Worm (Caenorhabditis elegans) whole organism, young adult: ENCODE results near the gene srbc-6.
A peak's percentile ranks its signal among the peaks of the same experiment; 100 is the strongest.

Source experiments
- B0261.1 ChIP-seq: sonication (generic microtip); optimal IDR thresholded peaks from 2 replicates; lab custom pipeline; 2016; ENCODE audit warnings: mild to moderate bottlenecking, missing genetic modification characterization, moderate library complexity, missing compliant biosample characterization
- C06A6.2 ChIP-seq: fragments of 200-800 bp; sonication (Bioruptor generic); conservative IDR thresholded peaks from 2 replicates; pipeline ENCODE4 v1.3.6; 2022; ENCODE audit warnings: missing genetic modification characterization, missing compliant biosample characterization
- F33H1.4 ChIP-seq: fragments of 200-800 bp; sonication (Bioruptor generic); IDR thresholded peaks from 2 replicates; pipeline ENCODE4 v1.3.6; 2022; ENCODE audit warnings: missing genetic modification reagents, missing genetic modification characterization, missing compliant biosample characterization
- F55B11.4 ChIP-seq: sonication (generic microtip); optimal IDR thresholded peaks from 2 replicates; lab custom pipeline; 2016; ENCODE audit warnings: missing compliant biosample characterization, missing genetic modification characterization, borderline replicate concordance; ENCODE audit not compliant: insufficient read depth
- T07F8.4 ChIP-seq: sonication (generic microtip); optimal IDR thresholded peaks from 2 replicates; lab custom pipeline; 2016; ENCODE audit warnings: mild to moderate bottlenecking, missing genetic modification characterization, moderate library complexity, missing compliant biosample characterization
- Y95B8A.8 ChIP-seq: fragments of 200-800 bp; sonication (Bioruptor generic); IDR thresholded peaks from 2 replicates; pipeline ENCODE4 v1.3.6; 2022; ENCODE audit warnings: missing genetic modification reagents, missing genetic modification characterization, missing compliant biosample characterization
- ZK185.1 ChIP-seq: sonication (generic microtip); optimal IDR thresholded peaks from 2 replicates; lab custom pipeline; 2016; ENCODE audit warnings: mild to moderate bottlenecking, missing genetic modification characterization, missing compliant biosample characterization; ENCODE audit not compliant: poor library complexity, severe bottlenecking
- aptf-2 ChIP-seq: fragments of 200-800 bp; sonication (Bioruptor generic); conservative IDR thresholded peaks from 2 replicates; pipeline ENCODE4 v1.3.6; 2022; ENCODE audit warnings: missing genetic modification reagents, missing genetic modification characterization, missing compliant biosample characterization
- athp-1 ChIP-seq: sonication (generic microtip); optimal IDR thresholded peaks from 2 replicates; lab custom pipeline; 2017; ENCODE audit warnings: mild to moderate bottlenecking, missing genetic modification characterization, missing compliant biosample characterization
- bed-1 ChIP-seq: fragments of 200-800 bp; sonication (Bioruptor generic); IDR thresholded peaks from 2 replicates; pipeline ENCODE4 v1.3.6; 2022; ENCODE audit warnings: missing genetic modification reagents, missing genetic modification characterization, missing compliant biosample characterization
- bed-2 ChIP-seq: fragments of 200-800 bp; sonication (Bioruptor generic); IDR thresholded peaks from 2 replicates; pipeline ENCODE4 v1.3.6; 2022; ENCODE audit warnings: missing genetic modification reagents, missing genetic modification characterization, missing compliant biosample characterization
- ccch-3 ChIP-seq: fragments of 200-800 bp; sonication (Bioruptor generic); optimal IDR thresholded peaks from 2 replicates; lab custom pipeline; 2018; ENCODE audit warnings: mild to moderate bottlenecking, missing genetic modification characterization, missing compliant biosample characterization
- cebp-2 ChIP-seq: fragments of 200-800 bp; sonication (Bioruptor generic); IDR thresholded peaks from 2 replicates; pipeline ENCODE4 v1.3.6; 2022; ENCODE audit warnings: missing genetic modification characterization, missing compliant biosample characterization
- ceh-58 ChIP-seq: fragments of 200-800 bp; sonication (Bioruptor generic); IDR thresholded peaks from 2 replicates; pipeline ENCODE4 v1.3.6; 2022; ENCODE audit warnings: missing genetic modification characterization, missing compliant biosample characterization
- ceh-91 ChIP-seq: fragments of 200-800 bp; sonication (Bioruptor generic); IDR thresholded peaks from 2 replicates; pipeline ENCODE4 v1.3.6; 2022; ENCODE audit warnings: missing genetic modification reagents, missing genetic modification characterization, missing compliant biosample characterization
- dpl-1 ChIP-seq: fragments of 150-350 bp; optimal IDR thresholded peaks from 2 replicates; lab custom pipeline; 2014; ENCODE audit warnings: missing biosample characterization, missing genetic modification reagents, missing genetic modification characterization
- efl-1 ChIP-seq: fragments of 150-350 bp; optimal IDR thresholded peaks from 2 replicates; lab custom pipeline; 2014; ENCODE audit warnings: missing biosample characterization, missing genetic modification reagents, missing genetic modification characterization
- egrh-3 ChIP-seq: fragments of 200-800 bp; sonication (Bioruptor generic); IDR thresholded peaks from 2 replicates; pipeline ENCODE4 v1.3.6; 2022; ENCODE audit warnings: missing genetic modification reagents, missing genetic modification characterization, missing compliant biosample characterization
- ekl-4 ChIP-seq: fragments of 200-800 bp; sonication (Bioruptor generic); IDR thresholded peaks from 2 replicates; pipeline ENCODE4 v1.3.6; 2022; ENCODE audit warnings: missing genetic modification reagents, missing genetic modification characterization, missing compliant biosample characterization
- ets-4 ChIP-seq: fragments of 200-800 bp; sonication (Bioruptor generic); optimal IDR thresholded peaks from 2 replicates; lab custom pipeline; 2018; ENCODE audit warnings: mild to moderate bottlenecking, missing genetic modification characterization, missing compliant biosample characterization
- fkh-3 ChIP-seq: sonication (generic microtip); optimal IDR thresholded peaks from 2 replicates; lab custom pipeline; 2016; ENCODE audit warnings: mild to moderate bottlenecking, missing genetic modification characterization, missing compliant biosample characterization
- him-1 ChIP-seq: sonication (generic microtip); optimal IDR thresholded peaks from 2 replicates; lab custom pipeline; 2016; ENCODE audit warnings: missing genotype, missing genetic modification reagents, missing genetic modification characterization, missing compliant biosample characterization
- hlh-12 ChIP-seq: sonication (generic microtip); optimal IDR thresholded peaks from 2 replicates; lab custom pipeline; 2016; ENCODE audit warnings: missing genetic modification characterization, missing compliant biosample characterization
- let-526 ChIP-seq: fragments of 200-800 bp; sonication (Bioruptor generic); IDR thresholded peaks from 2 replicates; pipeline ENCODE4 v1.3.6; 2022; ENCODE audit warnings: missing genetic modification reagents, missing genetic modification characterization, missing compliant biosample characterization
- lin-35 ChIP-seq, 3 experiments: fragments of 150-350 bp in 2 of 3; sonication (generic microtip) in 1 of 3; optimal IDR thresholded peaks; 2 replicates each; lab custom pipeline; 2014 to 2018; ENCODE audit warnings: missing biosample characterization in 3 of 3, missing genetic modification characterization in 3 of 3, missing genetic modification reagents in 3 of 3
- mel-28 ChIP-seq: sonication (generic microtip); optimal IDR thresholded peaks from 2 replicates; lab custom pipeline; 2016; ENCODE audit warnings: borderline replicate concordance, mild to moderate bottlenecking, missing genetic modification characterization, missing compliant biosample characterization
- nfya-1 ChIP-seq: sonication (generic microtip); optimal IDR thresholded peaks from 2 replicates; lab custom pipeline; 2017; ENCODE audit warnings: antibody characterized with exemption, missing compliant biosample characterization, missing genetic modification characterization, borderline replicate concordance; ENCODE audit not compliant: insufficient read depth
- nfyb-1 ChIP-seq: fragments of 200-800 bp; sonication (Bioruptor generic); IDR thresholded peaks from 2 replicates; pipeline ENCODE4 v1.3.6; 2022; ENCODE audit warnings: missing genetic modification reagents, missing genetic modification characterization, missing compliant biosample characterization
- pbrm-1 ChIP-seq: fragments of 200-800 bp; sonication (Bioruptor generic); IDR thresholded peaks from 2 replicates; pipeline ENCODE4 v1.3.6; 2022; ENCODE audit warnings: missing genetic modification reagents, missing genetic modification characterization, missing compliant biosample characterization
- sea-2 ChIP-seq: fragments of 200-800 bp; sonication (Bioruptor generic); IDR thresholded peaks from 2 replicates; pipeline ENCODE4 v1.3.6; 2022; ENCODE audit warnings: missing genetic modification characterization, missing compliant biosample characterization
- snpc-4 ChIP-seq, 5 experiments: fragments of 150-350 bp in 1 of 5; sonication (generic microtip) in 4 of 5; optimal IDR thresholded peaks; 2 replicates each; lab custom pipeline; 2014 to 2018; ENCODE audit warnings: missing genetic modification characterization in 5 of 5, missing biosample characterization in 3 of 5, antibody characterized with exemption in 2 of 5, mild to moderate bottlenecking in 2 of 5, missing compliant biosample characterization in 2 of 5, missing genotype in 2 of 5, moderate library complexity in 2 of 5, missing genetic modification reagents in 1 of 5
- tbx-9 ChIP-seq: sonication (generic microtip); optimal IDR thresholded peaks from 2 replicates; lab custom pipeline; 2016; ENCODE audit warnings: borderline replicate concordance, missing genetic modification characterization, inconsistent platforms, missing compliant biosample characterization
- tlf-1 ChIP-seq: fragments of 200-800 bp; sonication (Bioruptor generic); optimal IDR thresholded peaks from 2 replicates; lab custom pipeline; 2018; ENCODE audit warnings: mild to moderate bottlenecking, missing genetic modification characterization, missing compliant biosample characterization
- zfh-2 ChIP-seq: fragments of 200-800 bp; sonication (Bioruptor generic); conservative IDR thresholded peaks from 2 replicates; pipeline ENCODE4 v1.3.6; 2022; ENCODE audit warnings: missing genetic modification reagents, missing genetic modification characterization, missing compliant biosample characterization
- zim-3 ChIP-seq: sonication (generic microtip); optimal IDR thresholded peaks from 2 replicates; lab custom pipeline; 2017; ENCODE audit warnings: mild to moderate bottlenecking, missing genetic modification characterization, moderate library complexity, missing compliant biosample characterization
- ztf-28 ChIP-seq: fragments of 200-800 bp; sonication (Bioruptor generic); IDR thresholded peaks from 2 replicates; pipeline ENCODE4 v1.3.6; 2022; ENCODE audit warnings: missing genetic modification reagents, missing genetic modification characterization, missing compliant biosample characterization
- ztf-3 ChIP-seq: fragments of 200-800 bp; sonication (Bioruptor generic); optimal IDR thresholded peaks from 2 replicates; lab custom pipeline; 2018; ENCODE audit warnings: mild to moderate bottlenecking, missing genetic modification characterization, missing compliant biosample characterization
- ztf-6 ChIP-seq: fragments of 200-800 bp; sonication (Bioruptor generic); IDR thresholded peaks from 2 replicates; pipeline ENCODE4 v1.3.6; 2022; ENCODE audit warnings: missing genetic modification reagents, missing genetic modification characterization, missing compliant biosample characterization

Gene srbc-6

DNA sequence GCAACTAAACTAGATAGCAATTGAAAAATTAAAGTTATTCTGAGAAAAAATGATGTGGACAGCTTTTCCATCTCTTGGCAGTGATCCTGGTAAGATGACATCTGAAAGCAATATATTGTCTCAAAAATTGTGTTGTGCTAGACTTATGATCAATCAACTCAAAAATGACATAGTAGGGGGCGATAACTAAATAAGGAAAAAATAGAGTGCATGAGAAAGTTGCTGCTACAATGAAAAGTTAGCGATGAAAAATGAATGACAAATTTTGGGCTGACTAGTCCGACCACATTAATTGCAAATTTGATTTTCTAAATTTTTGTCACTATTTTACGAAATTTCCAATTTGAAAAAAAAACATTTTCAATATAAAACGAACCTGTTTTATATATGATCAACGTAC is 28.7 kb upstream of the srbc-6 start, which contains the start of gene srab-9:
TSS of gene srab-9 (minus strand) at position 101 of the 400 bp plus-strand sequence.
- TF ChIP-seq efl-1 (GFP tag; lab: Kevin White, UChicago) (no peak), hlh-12 (tag; lab: Kevin White, UChicago) (no peak), aptf-2 (GFP tag; lab: Robert Waterston, UW) (no peak), ceh-58 (GFP tag; lab: Robert Waterston, UW) (no peak)

DNA sequence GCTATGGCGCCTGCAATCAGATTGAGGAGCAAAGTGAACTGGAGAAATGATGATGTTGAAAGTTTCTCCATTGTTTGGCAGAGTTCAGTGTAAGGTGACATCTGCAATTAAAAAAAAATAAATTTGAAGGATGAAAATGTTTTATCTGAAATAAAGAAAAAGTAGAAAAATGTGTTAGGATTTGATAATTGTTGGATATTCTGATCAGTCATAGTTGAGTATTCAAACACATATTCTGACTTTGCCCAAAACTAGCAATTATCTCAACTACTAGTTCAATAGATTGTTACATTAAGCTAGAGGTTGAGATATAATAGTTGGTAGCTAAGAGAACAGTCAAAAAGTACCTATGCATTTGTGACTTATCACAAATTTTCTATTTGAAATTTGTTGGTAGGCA is 25.4 kb upstream of the srbc-6 start, which contains the start of gene srab-10:
TSS of gene srab-10 (minus strand) at position 101 of the 400 bp plus-strand sequence.
- TF ChIP-seq Y95B8A.8 (GFP tag; lab: Robert Waterston, UW) (no peak), tlf-1 (GFP tag; lab: Kevin White, UChicago) (no peak), tbx-9 (tag; lab: Kevin White, UChicago) (no peak), F33H1.4 (GFP tag; lab: Robert Waterston, UW) (no peak), ccch-3 (GFP tag; lab: Kevin White, UChicago) (no peak), T07F8.4 (tag; lab: Kevin White, UChicago) (no peak), F55B11.4 (tag; lab: Kevin White, UChicago) (no peak), C06A6.2 (GFP tag; lab: Robert Waterston, UW) (no peak), cebp-2 (no peak)

DNA sequence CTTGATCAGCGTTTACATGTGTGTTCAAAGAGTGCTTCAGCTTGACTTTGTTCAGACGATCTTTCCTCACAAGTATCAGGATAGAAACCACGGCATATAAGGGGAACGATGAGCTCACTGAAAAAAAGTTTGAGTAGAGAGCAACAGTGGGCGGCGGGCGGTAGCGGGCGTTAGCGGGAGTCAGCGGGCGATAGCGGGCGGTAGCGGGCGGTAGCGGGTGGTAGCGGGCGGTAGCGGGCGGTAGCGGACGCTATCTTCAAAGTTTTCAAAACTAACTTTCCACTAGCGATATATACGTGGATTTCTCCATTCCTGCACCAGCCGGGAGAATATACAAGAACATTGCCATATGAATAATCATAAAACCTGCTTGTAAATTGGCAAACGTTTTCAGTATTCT is 24.7 kb upstream of the srbc-6 start:
- TF ChIP-seq let-526 (GFP tag; lab: Robert Waterston, UW) (no peak), bed-1 (GFP tag; lab: Robert Waterston, UW) (no peak), nfya-1 (no peak), bed-2 (GFP tag; lab: Robert Waterston, UW) (no peak), nfyb-1 (no peak), mel-28 (tag; lab: Kevin White, UChicago) (no peak), zfh-2 (GFP tag; lab: Robert Waterston, UW) (peak; percentile 87), egrh-3 (GFP tag; lab: Robert Waterston, UW) (peak; percentile 81; the same call in 1 of the 2 replicates)

DNA sequence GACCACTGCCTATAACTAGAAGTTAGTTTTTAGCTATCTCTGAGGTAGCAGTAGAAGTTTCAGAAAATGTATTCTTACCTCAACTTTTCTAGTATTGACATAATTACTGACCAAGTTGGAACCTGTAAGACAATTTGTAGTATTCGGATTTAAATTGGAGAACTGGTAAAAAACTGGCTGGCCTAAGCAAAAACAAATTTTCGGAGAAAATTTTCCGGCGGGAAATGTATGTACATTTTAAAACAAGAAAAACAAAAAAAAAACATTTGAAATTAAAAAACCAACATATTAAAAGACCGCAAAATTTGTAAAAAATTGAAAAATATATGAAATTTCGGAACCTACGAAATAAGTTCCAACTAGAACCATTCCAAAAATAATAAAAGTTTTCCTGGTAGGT is 23.0 kb upstream of the srbc-6 start, which contains the start of gene srab-11:
TSS of gene srab-11 (minus strand) at position 101 of the 400 bp plus-strand sequence.
- TF ChIP-seq dpl-1 (GFP tag; lab: Kevin White, UChicago): no peak

DNA sequence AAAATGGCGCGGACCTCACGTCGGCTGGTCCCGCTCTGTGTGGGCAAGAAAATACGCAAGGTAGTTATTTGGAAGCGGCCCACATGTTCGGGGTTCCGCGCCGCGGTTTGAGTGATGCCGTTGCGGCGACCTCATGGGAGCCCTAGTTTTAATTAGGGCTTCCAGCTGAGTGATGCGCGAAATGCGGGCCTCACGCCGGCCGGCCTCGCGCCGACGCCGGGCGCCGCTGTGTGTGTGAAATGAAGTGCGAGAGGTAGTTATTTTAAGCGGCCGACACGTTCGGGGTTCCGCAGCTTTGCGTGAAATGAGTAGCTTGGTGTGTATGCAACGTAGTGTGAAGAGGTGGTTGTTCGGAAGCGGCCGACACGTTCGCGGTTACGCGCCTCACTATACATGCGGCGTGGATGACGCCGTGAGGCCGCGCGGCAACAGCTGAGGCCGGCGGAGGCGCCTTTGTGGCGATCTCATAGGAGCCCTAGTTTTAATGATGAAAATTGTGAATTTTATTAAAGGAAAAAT is 20.0 kb upstream of the srbc-6 start:
- TF ChIP-seq ekl-4 (no peak), ztf-28 (GFP tag; lab: Robert Waterston, UW) (peak; percentile 40; the same call in 1 of the 2 replicates), zfh-2 (GFP tag; lab: Robert Waterston, UW) (peak; percentile 89), egrh-3 (GFP tag; lab: Robert Waterston, UW) (peak; percentile 39; the same call in 1 of the 2 replicates), snpc-4 (GFP tag; optimal IDR thresholded peaks at IDR 0.05; lab: Kevin White, UChicago) (no peak), snpc-4 (tag; optimal IDR thresholded peaks at IDR 0.05; lab: Kevin White, UChicago) (peak in 2 of 4 experiments; percentile 58 to 86), pbrm-1 (GFP tag; lab: Robert Waterston, UW) (no peak), zim-3 (tag; lab: Kevin White, UChicago) (no peak)
- TF ChIP-seq, all 124 proteins: peak for 4

DNA sequence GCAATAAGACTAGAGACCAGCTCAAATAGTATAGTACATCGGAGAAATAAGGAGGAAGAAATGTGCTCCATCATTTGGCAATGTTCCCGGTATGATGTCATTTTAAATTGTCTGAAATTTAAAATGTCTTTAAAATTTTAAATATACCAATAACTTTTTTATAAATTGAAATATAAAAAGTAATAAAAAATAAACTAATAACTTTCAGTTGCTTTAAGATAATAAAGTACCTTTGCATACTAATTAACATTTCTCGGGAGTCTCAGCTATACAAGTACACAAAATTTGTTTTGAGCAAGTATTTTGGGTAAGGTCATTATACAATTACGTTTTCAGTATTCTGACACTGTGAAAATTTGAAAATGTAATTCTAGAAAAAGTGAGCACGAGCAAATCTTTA is 18.1 kb upstream of the srbc-6 start, which contains the start of gene srab-6:
TSS of gene srab-6 (minus strand) at position 101 of the 400 bp plus-strand sequence.
- TF ChIP-seq B0261.1 (tag; lab: Kevin White, UChicago) (no peak), fkh-3 (no peak), him-1 (no peak), sea-2 (GFP tag; lab: Robert Waterston, UW) (no peak), ets-4 (GFP tag; lab: Kevin White, UChicago) (no peak), ceh-91 (GFP tag; lab: Robert Waterston, UW) (no peak), bed-2 (GFP tag; lab: Robert Waterston, UW) (no peak), ZK185.1 (tag; lab: Kevin White, UChicago) (no peak), ceh-58 (GFP tag; lab: Robert Waterston, UW) (no peak), athp-1 (tag; lab: Kevin White, UChicago) (no peak), lin-35 (GFP tag; optimal IDR thresholded peaks at IDR 0.05; lab: Kevin White, UChicago) (no peak), efl-1 (GFP tag; lab: Kevin White, UChicago) (no peak), ztf-3 (GFP tag; lab: Kevin White, UChicago) (no peak), ztf-6 (GFP tag; lab: Robert Waterston, UW) (no peak)
